Worm (Caenorhabditis elegans) whole organism, mixed stage, embryonic: Measurements from ENCODE around the gene F01D5.10.

ENCODE experiments used
- M03D4.4 ChIP-seq: sonication (generic microtip); optimal IDR thresholded peaks from 2 replicates; lab custom pipeline; 2017; ENCODE audit warnings: mild to moderate bottlenecking, missing genetic modification characterization, missing compliant biosample characterization
- blmp-1 ChIP-seq: fragments of 150-350 bp; optimal IDR thresholded peaks from 2 replicates; lab custom pipeline; 2014; ENCODE audit warnings: missing biosample characterization, missing genetic modification characterization
- ceh-39 ChIP-seq: fragments of 150-350 bp; optimal IDR thresholded peaks from 2 replicates; lab custom pipeline; 2014; ENCODE audit warnings: missing biosample characterization, missing genetic modification characterization
- ceh-43 ChIP-seq: fragments of 200-800 bp; sonication (Bioruptor generic); optimal IDR thresholded peaks from 2 replicates; lab custom pipeline; 2018; ENCODE audit warnings: mild to moderate bottlenecking, missing genetic modification characterization, moderate library complexity, missing compliant biosample characterization
- ceh-83 ChIP-seq: fragments of 200-800 bp; sonication (Bioruptor generic); optimal IDR thresholded peaks from 2 replicates; lab custom pipeline; 2018; ENCODE audit warnings: mild to moderate bottlenecking, missing genetic modification characterization, missing compliant biosample characterization
- ces-1 ChIP-seq: fragments of 150-350 bp; optimal IDR thresholded peaks from 2 replicates; lab custom pipeline; 2014; ENCODE audit warnings: missing biosample characterization, missing genetic modification reagents, missing genetic modification characterization
- cnd-1 ChIP-seq: fragments of 200-800 bp; sonication (Bioruptor generic); optimal IDR thresholded peaks from 2 replicates; lab custom pipeline; 2018; ENCODE audit warnings: mild to moderate bottlenecking, missing genetic modification characterization, missing compliant biosample characterization
- drap-1 ChIP-seq: fragments of 200-800 bp; sonication (Bioruptor generic); optimal IDR thresholded peaks from 3 replicates; lab custom pipeline; 2018; ENCODE audit warnings: mild to moderate bottlenecking, missing genetic modification characterization, missing compliant biosample characterization
- elt-3 ChIP-seq: fragments of 150-350 bp; optimal IDR thresholded peaks from 2 replicates; lab custom pipeline; 2014; ENCODE audit warnings: missing biosample characterization, missing genetic modification characterization
- flh-1 ChIP-seq: fragments of 200-800 bp; sonication (Bioruptor generic); optimal IDR thresholded peaks from 2 replicates; lab custom pipeline; 2018; ENCODE audit warnings: mild to moderate bottlenecking, missing genetic modification characterization, moderate library complexity, missing compliant biosample characterization
- ham-2 ChIP-seq: fragments of 200-800 bp; sonication (Bioruptor generic); optimal IDR thresholded peaks from 2 replicates; lab custom pipeline; 2018; ENCODE audit warnings: mild to moderate bottlenecking, missing genetic modification characterization, missing compliant biosample characterization
- hlh-1 ChIP-seq: fragments of 150-350 bp; optimal IDR thresholded peaks from 2 replicates; lab custom pipeline; 2014; ENCODE audit warnings: missing biosample characterization, missing genetic modification reagents, missing genetic modification characterization
- lin-13 ChIP-seq: fragments of 150-350 bp; optimal IDR thresholded peaks from 2 replicates; lab custom pipeline; 2014; ENCODE audit warnings: missing biosample characterization, missing genetic modification characterization
- lin-32 ChIP-seq: fragments of 200-800 bp; sonication (Bioruptor generic); optimal IDR thresholded peaks from 2 replicates; lab custom pipeline; 2018; ENCODE audit warnings: mild to moderate bottlenecking, missing genetic modification characterization, missing compliant biosample characterization
- lsy-2 ChIP-seq: fragments of 150-350 bp; optimal IDR thresholded peaks from 2 replicates; lab custom pipeline; 2014; ENCODE audit warnings: missing biosample characterization, missing genetic modification characterization
- mab-5 ChIP-seq: fragments of 150-350 bp; optimal IDR thresholded peaks from 2 replicates; lab custom pipeline; 2014; ENCODE audit warnings: missing biosample characterization, missing genetic modification characterization
- mep-1 ChIP-seq: fragments of 150-350 bp; optimal IDR thresholded peaks from 2 replicates; lab custom pipeline; 2017; ENCODE audit warnings: missing biosample characterization, missing genetic modification reagents, missing genetic modification characterization, inconsistent platforms
- mls-2 ChIP-seq: sonication (generic microtip); optimal IDR thresholded peaks from 2 replicates; lab custom pipeline; 2016; ENCODE audit warnings: mild to moderate bottlenecking, missing genetic modification characterization, moderate library complexity, missing compliant biosample characterization
- nhr-2 ChIP-seq: fragments of 150-350 bp; optimal IDR thresholded peaks from 2 replicates; lab custom pipeline; 2014; ENCODE audit warnings: missing biosample characterization, missing genetic modification characterization
- nhr-237 ChIP-seq: fragments of 150-350 bp; optimal IDR thresholded peaks from 2 replicates; lab custom pipeline; 2014; ENCODE audit warnings: missing biosample characterization, missing genetic modification characterization
- nhr-28 ChIP-seq: fragments of 150-350 bp; optimal IDR thresholded peaks from 2 replicates; lab custom pipeline; 2014; ENCODE audit warnings: missing biosample characterization, missing genetic modification characterization
- nhr-76 ChIP-seq: sonication (generic microtip); optimal IDR thresholded peaks from 2 replicates; lab custom pipeline; 2017; ENCODE audit warnings: missing biosample characterization, missing genetic modification characterization
- pha-4 ChIP-seq: fragments of 150-350 bp; optimal IDR thresholded peaks from 2 replicates; lab custom pipeline; 2018; ENCODE audit warnings: missing biosample characterization, missing genetic modification reagents, missing genetic modification characterization
- sem-2 ChIP-seq: fragments of 200-800 bp; sonication (Bioruptor generic); optimal IDR thresholded peaks from 2 replicates; lab custom pipeline; 2018; ENCODE audit warnings: mild to moderate bottlenecking, missing genetic modification characterization, missing compliant biosample characterization
- snpc-4 ChIP-seq: fragments of 150-350 bp; optimal IDR thresholded peaks from 2 replicates; lab custom pipeline; 2014; ENCODE audit warnings: missing biosample characterization, missing genetic modification characterization
- sptf-1 ChIP-seq: sonication (generic microtip); optimal IDR thresholded peaks from 2 replicates; lab custom pipeline; 2017; ENCODE audit warnings: mild to moderate bottlenecking, missing genetic modification characterization, moderate library complexity, missing compliant biosample characterization
- tbx-8 ChIP-seq: fragments of 200-800 bp; sonication (Bioruptor generic); optimal IDR thresholded peaks from 2 replicates; lab custom pipeline; 2018; ENCODE audit warnings: mild to moderate bottlenecking, missing genetic modification characterization, moderate library complexity, missing compliant biosample characterization
- unc-62 ChIP-seq: fragments of 150-350 bp; optimal IDR thresholded peaks from 2 replicates; lab custom pipeline; 2014; ENCODE audit warnings: missing biosample characterization, missing genetic modification reagents, missing genetic modification characterization
- zip-8 ChIP-seq: fragments of 150-350 bp; optimal IDR thresholded peaks from 2 replicates; lab custom pipeline; 2014; ENCODE audit warnings: missing biosample characterization, missing genetic modification characterization
- ztf-11 ChIP-seq: fragments of 150-350 bp; optimal IDR thresholded peaks from 2 replicates; lab custom pipeline; 2014; ENCODE audit warnings: missing biosample characterization, missing genetic modification characterization

The F01D5.10 gene

DNA sequence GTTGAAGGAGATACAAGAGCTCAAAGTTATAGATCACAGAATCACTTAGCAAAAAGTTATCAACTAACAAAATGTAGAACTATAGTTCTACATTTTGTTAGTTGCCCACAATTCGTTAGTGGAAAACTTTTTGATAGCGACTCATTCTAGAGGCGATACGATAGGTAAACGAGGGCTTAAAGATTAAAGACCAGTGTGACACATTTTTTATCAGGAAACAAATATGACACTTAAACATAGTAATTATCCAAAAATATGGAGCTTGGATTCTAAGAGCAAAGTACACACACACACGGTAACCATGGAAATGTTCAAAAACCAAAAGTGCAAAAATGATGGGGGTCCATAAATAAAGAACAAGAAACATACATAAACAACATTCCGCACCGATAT, 18.7 kb upstream of the F01D5.10 start:
- TF ChIP-seq mab-5, result no peak
- TF ChIP-seq M03D4.4, result no peak
- no peak for TF ChIP-seq nhr-76 (tag; lab: Kevin White, UChicago)
- TF ChIP-seq blmp-1, result no peak
- no peak for TF ChIP-seq cnd-1 (tag; lab: Kevin White, UChicago)
- no peak for TF ChIP-seq lsy-2 (tag; lab: Kevin White, UChicago)
- TF ChIP-seq sem-2 (GFP tag; lab: Kevin White, UChicago), result no peak
- no peak for TF ChIP-seq sptf-1
- TF ChIP-seq ztf-11 (tag; lab: Kevin White, UChicago), result no peak
- TF ChIP-seq ceh-43 (GFP tag; lab: Kevin White, UChicago), result no peak
- TF ChIP-seq ham-2 (GFP tag; lab: Kevin White, UChicago), result no peak
- TF ChIP-seq drap-1 (GFP tag; lab: Kevin White, UChicago), result no peak
- TF ChIP-seq ceh-83 (GFP tag; lab: Kevin White, UChicago), result no peak
- TF ChIP-seq mep-1 (tag; lab: Kevin White, UChicago), result no peak
- TF ChIP-seq, all 35 proteins: peak for 0

DNA sequence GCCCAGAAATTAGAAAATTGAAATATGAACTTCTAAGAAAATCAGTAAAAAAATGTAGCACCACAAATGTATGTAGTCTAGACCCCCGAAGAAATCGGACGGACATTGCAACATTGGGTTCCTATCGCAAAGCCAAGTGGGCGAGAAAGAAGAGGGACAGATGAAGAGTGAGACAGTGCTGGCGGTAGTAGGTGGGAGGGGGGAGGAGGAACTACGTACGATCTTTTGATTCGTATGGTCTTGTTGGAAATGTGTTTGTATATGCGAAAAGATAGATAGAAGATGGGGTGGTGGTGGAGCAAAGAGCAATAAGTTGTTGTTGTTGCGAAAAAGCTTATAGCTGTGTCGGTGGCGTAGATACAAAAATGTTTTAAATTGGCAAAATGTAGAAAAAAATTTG, 17.2 kb upstream of the F01D5.10 start:
- no peak for TF ChIP-seq hlh-1 (tag; lab: Kevin White, UChicago)
- TF ChIP-seq nhr-237 (tag; lab: Kevin White, UChicago), result peak; percentile 9
- no peak for TF ChIP-seq ceh-39 (tag; lab: Kevin White, UChicago)

DNA sequence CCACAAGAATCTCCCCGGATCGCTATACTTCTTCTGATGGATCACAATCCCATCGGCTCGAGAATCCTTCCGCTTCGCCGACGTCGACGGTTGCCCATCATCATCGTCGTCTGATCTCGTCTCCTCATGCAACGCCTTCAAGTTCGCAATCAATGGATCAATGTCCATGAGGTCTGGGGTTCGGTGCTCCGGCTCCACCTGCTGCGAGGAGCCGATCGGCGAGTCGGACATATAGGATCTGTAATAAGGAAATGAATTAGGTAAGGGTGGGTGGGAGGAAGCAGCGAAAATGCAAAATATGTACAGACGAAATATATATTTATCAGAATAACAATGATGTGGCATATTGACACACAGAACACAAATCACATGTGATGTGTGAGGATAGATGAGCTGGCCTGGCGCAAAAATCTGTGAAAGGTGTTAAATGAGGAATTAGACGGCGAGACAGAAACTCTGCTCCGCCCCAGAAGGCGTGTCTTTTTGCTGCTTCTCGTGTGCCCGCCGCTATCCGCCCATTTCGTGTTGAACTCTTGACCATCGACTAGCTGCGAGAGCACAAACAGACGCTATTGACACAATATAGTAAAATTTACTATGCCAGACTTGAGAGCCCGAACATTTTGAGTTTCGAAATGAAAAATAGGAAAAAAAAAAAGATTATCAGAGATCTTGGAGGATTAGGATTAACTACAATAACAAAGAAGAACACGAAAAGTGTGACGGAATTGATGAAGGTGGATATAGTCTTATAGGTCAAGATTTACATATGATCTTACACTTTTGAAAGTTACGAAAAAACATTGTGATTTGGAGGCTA, 16.6 kb upstream of the F01D5.10 start:
- TF ChIP-seq M03D4.4, result no peak
- no peak for TF ChIP-seq ceh-39 (tag; lab: Kevin White, UChicago)
- TF ChIP-seq pha-4, result peak; percentile 41
- TF ChIP-seq, all 35 proteins: peak for 1

DNA sequence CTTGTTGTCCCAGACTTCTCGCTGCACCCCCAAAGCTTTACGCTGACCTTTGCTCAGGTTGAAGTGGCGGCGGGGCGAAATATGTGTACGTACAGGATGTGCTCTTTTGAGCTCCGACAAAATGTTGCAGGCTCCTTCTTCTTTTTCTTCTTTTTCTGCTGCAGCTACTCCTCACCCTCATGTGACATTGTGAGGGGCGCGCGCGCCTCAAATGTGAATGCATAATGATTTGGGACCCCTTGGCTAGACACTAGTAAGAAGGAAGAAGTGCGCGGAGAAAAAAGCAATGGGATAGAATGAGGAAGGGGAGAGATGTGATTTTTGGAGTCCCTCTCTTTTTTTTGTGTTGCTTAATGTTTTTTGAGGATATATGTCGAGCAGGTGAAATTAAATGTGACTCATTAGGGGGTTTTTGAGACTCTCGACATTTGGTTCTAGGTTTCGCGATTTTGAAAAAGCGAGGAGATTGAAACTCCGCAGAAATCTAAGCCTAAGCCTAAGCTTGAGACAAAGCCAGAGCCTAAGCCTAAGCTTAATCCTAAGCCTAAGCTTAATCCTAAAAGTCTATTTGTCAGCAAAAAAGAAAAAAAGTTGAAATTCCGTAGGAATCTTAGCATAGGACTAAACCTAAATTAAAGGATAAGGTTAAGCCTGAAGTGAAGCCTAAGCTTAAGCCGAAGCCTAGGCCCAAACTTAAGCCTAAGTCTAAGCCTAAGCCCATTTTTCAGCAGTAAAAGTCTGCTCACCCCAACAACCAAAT, 15.8 kb upstream of the F01D5.10 start:
- no peak for TF ChIP-seq ham-2 (GFP tag; lab: Kevin White, UChicago)
- TF ChIP-seq ces-1 (GFP tag; lab: Kevin White, UChicago), result no peak
- no peak for TF ChIP-seq mls-2
- TF ChIP-seq nhr-28 (tag; lab: Kevin White, UChicago), result no peak
- TF ChIP-seq lin-32 (GFP tag; lab: Kevin White, UChicago), result no peak
- TF ChIP-seq M03D4.4, result no peak
- no peak for TF ChIP-seq hlh-1 (tag; lab: Kevin White, UChicago)
- no peak for TF ChIP-seq tbx-8
- no peak for TF ChIP-seq nhr-76 (tag; lab: Kevin White, UChicago)
- TF ChIP-seq lsy-2 (tag; lab: Kevin White, UChicago), result no peak

DNA sequence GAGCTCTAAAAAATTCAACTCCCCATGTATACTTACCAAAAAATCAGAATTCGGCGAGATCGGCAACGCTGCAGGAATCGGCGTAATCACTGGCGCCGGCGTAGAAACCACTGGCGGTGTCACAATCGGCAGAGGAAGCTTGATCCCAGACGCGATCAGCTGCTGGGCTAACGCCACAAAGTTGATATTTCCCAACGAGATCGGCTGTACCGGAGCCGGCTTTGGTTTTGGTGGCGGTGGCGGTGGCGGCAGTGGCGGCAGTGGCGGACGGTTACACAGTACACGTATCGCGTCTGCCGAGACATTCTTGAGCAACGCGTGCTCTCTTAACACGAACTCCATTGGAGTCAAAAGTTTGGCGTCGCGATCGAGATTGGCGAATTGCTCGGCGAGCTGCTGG, 13.4 kb upstream of the F01D5.10 start:
- TF ChIP-seq zip-8 (tag; lab: Kevin White, UChicago) (no peak), flh-1 (GFP tag; lab: Kevin White, UChicago) (no peak), ceh-83 (GFP tag; lab: Kevin White, UChicago) (no peak), lin-13 (tag; lab: Kevin White, UChicago) (no peak), unc-62 (GFP tag; lab: Kevin White, UChicago) (no peak), ham-2 (GFP tag; lab: Kevin White, UChicago) (no peak), ztf-11 (tag; lab: Kevin White, UChicago) (no peak), ceh-39 (tag; lab: Kevin White, UChicago) (no peak), hlh-1 (tag; lab: Kevin White, UChicago) (no peak), pha-4 (no peak), sem-2 (GFP tag; lab: Kevin White, UChicago) (no peak), snpc-4 (tag; lab: Kevin White, UChicago) (no peak), lsy-2 (tag; lab: Kevin White, UChicago) (no peak), drap-1 (GFP tag; lab: Kevin White, UChicago) (no peak), nhr-237 (tag; lab: Kevin White, UChicago) (no peak), blmp-1 (no peak), nhr-2 (no peak), tbx-8 (no peak), cnd-1 (tag; lab: Kevin White, UChicago) (no peak), elt-3 (tag; lab: Kevin White, UChicago) (no peak)
